Worm (Caenorhabditis elegans): ENCODE results near the gene ced-13.

The ced-13 gene

DNA sequence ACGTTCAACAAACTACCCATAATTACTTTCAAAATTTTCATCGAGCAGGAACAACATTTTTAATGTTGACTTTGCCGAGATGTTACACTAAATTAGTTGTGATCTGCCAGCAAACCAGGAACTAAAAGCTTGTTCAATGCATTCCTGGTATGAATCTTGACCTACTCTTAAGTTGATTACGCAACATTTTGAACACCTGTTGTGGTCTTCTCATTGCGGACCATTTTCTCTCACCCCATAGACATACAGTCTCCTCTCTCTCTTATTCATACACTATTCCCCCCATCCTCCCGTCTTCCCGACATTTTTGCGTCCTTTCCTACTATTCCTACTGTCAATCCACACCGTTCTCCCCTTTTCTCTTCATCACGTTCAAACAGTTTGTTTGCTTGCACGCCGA, 26.0 kb downstream of the ced-13 start:
- TF ChIP-seq lin-32 (GFP tag; optimal IDR thresholded peaks at IDR 0.05) (peak; percentile 8), unc-39 (tag; optimal IDR thresholded peaks at IDR 0.05) (no peak), lsy-2 (tag; optimal IDR thresholded peaks at IDR 0.05) (no peak), cnd-1 (tag; optimal IDR thresholded peaks at IDR 0.05) (peak; percentile 65), nhr-28 (tag; optimal IDR thresholded peaks at IDR 0.05) (no peak), tbx-8 (GFP tag; optimal IDR thresholded peaks at IDR 0.05) (no peak), mls-2 (tag; optimal IDR thresholded peaks at IDR 0.05) (no peak), lin-13 (tag; optimal IDR thresholded peaks at IDR 0.05) (no peak), snpc-4 (tag; optimal IDR thresholded peaks at IDR 0.05) (no peak), hlh-1 (tag; optimal IDR thresholded peaks at IDR 0.05) (peak; percentile 51), zip-8 (tag; optimal IDR thresholded peaks at IDR 0.05) (peak; percentile 92), elt-1 (tag; optimal IDR thresholded peaks at IDR 0.05; ENCODE audit: borderline replicate concordance, insufficient read depth) (no peak), ztf-11 (tag; optimal IDR thresholded peaks at IDR 0.05) (no peak), bed-3 (GFP tag; optimal IDR thresholded peaks at IDR 0.05) (no peak)

DNA sequence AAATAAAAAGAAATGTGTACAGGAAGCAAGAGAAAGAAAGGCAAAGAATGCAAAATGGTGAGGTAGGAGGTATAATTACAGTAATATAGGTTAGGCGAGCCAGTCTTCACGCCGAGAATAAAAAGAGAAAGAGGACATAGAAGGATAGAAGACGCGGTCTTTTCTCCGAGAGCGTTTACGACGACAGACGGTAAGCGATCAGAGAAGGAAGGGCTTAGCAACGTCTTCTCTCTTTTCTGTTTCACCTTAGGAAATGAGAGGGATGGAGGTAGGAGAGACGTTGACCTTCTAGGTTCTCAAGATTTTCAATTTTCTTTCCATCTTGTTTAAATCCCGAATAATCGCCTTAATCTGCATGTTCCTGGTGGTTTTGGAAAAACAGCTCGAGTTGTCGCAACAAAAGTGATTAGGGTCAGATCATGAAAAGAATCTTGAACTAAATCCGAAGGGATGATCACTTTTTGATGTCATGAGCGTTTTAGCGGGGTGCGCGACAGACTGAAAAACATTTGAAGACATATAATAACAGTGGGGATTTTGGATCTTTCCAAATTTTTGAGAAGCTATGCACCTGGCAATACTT, 28.4 kb downstream of the ced-13 start, which contains the start of gene cutl-29:
Gene cutl-29 (minus strand): TSS at position 51 of the 583 bp plus-strand sequence.
- TF ChIP-seq mab-5 (tag; optimal IDR thresholded peaks at IDR 0.05) = no peak
- TF ChIP-seq zip-8 (tag; optimal IDR thresholded peaks at IDR 0.05) = no peak
- no peak for TF ChIP-seq pha-4 (tag; optimal IDR thresholded peaks at IDR 0.05)
- TF ChIP-seq lin-32 (GFP tag; optimal IDR thresholded peaks at IDR 0.05) = no peak
- TF ChIP-seq blmp-1 (tag; optimal IDR thresholded peaks at IDR 0.05) = no peak
- no peak for TF ChIP-seq nhr-28 (tag; optimal IDR thresholded peaks at IDR 0.05)
- TF ChIP-seq sptf-1 (tag; optimal IDR thresholded peaks at IDR 0.05) = no peak
- no peak for TF ChIP-seq flh-1 (GFP tag; optimal IDR thresholded peaks at IDR 0.05)
- TF ChIP-seq cnd-1 (tag; optimal IDR thresholded peaks at IDR 0.05) = no peak
- TF ChIP-seq ceh-39 (tag; optimal IDR thresholded peaks at IDR 0.05) = no peak
- no peak for TF ChIP-seq nhr-76 (tag; optimal IDR thresholded peaks at IDR 0.05)
- no peak for TF ChIP-seq ztf-11 (tag; optimal IDR thresholded peaks at IDR 0.05)
- TF ChIP-seq M03D4.4 (tag; optimal IDR thresholded peaks at IDR 0.05) = no peak
- TF ChIP-seq elt-1 (tag; optimal IDR thresholded peaks at IDR 0.05; ENCODE audit: borderline replicate concordance, insufficient read depth) = no peak
- no peak for TF ChIP-seq tbx-8 (GFP tag; optimal IDR thresholded peaks at IDR 0.05)
- TF ChIP-seq snpc-4 (tag; optimal IDR thresholded peaks at IDR 0.05) = no peak
- no peak for TF ChIP-seq nhr-2 (tag; optimal IDR thresholded peaks at IDR 0.05)
- no peak for TF ChIP-seq unc-39 (tag; optimal IDR thresholded peaks at IDR 0.05)
- TF ChIP-seq lin-13 (tag; optimal IDR thresholded peaks at IDR 0.05) = no peak
- TF ChIP-seq ces-1 (GFP tag; optimal IDR thresholded peaks at IDR 0.05) = no peak

DNA sequence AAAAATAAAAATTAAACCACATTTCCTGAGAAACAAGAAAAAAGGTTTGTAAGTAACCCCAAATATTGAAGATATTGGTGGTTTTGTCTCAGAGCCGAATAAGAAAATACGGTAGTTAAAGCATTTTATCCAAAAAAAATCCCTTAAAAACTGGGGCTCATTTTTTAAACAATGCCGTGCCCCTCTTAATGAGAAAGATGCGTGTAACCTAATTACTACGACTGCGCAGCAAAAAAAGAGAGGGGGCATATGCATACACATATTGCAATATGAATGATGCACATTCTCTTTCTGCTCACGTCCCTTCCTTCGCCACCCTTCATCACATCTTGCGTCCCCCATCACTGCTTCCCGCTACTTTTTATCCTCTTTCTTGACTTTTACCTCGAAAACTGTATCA, 31.4 kb downstream of the ced-13 start:
- TF ChIP-seq lin-13 (tag; optimal IDR thresholded peaks at IDR 0.05) (no peak), ces-1 (GFP tag; optimal IDR thresholded peaks at IDR 0.05) (peak; percentile 79), elt-1 (tag; optimal IDR thresholded peaks at IDR 0.05; ENCODE audit: borderline replicate concordance, insufficient read depth) (no peak)

DNA sequence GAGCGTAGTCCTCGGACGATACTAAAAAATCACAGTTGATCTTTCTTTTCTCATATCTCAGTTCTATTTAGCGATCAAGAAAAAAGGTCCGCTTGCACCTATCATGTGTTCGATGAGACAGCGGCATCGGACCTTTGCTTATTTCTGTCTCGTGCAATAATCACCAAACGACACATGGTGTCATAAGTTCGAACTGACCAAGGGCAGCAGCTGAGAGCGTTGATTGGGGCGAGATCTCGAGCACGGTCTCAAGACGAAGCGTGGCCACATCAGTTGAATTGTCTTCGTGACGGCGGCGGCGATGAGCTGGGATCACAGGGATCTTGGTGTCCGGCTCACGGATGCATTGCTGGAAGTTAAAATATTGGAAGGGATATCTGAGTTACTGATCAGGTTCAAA, 36.7 kb downstream of the ced-13 start:
- TF ChIP-seq ceh-83 (GFP tag; optimal IDR thresholded peaks at IDR 0.05) (no peak), hlh-1 (tag; optimal IDR thresholded peaks at IDR 0.05) (peak; percentile 30), mep-1 (tag; optimal IDR thresholded peaks at IDR 0.05) (no peak), ceh-39 (tag; optimal IDR thresholded peaks at IDR 0.05) (no peak)

DNA sequence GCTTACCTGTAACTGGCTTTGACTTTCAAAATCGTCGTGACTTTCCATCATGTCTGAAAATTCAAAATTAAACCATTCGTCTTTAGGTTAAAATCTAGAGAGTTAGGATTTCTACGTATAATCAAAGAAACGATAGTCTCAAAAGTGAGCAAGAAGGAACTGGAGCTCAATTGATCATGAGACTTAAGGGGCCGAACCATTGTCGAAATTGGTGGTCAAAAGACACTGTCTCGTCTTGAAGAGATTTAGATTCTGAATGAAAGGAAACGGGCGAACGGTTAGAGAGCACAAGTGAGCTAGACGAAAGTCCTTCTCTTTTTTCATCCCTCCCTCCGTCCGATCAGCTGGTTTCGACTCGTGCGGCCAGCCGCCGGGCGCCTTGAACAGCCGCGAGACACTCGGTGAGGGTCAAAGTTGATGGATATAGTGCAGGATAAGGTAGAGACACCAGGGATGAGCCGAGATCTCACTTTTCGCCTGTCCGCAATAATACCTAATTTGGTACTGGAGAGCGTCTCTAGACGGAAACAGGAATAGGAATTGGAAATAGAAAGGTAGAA, 38.2 kb downstream of the ced-13 start, which contains the start of gene M60.7:
Gene M60.7 (minus strand): TSS at position 51 of the 560 bp plus-strand sequence.
- TF ChIP-seq cnd-1 (tag; optimal IDR thresholded peaks at IDR 0.05) = no peak
- TF ChIP-seq tbx-8 (GFP tag; optimal IDR thresholded peaks at IDR 0.05) = no peak
- TF ChIP-seq flh-1 (GFP tag; optimal IDR thresholded peaks at IDR 0.05) = no peak
- no peak for TF ChIP-seq mep-1 (tag; optimal IDR thresholded peaks at IDR 0.05)
- no peak for TF ChIP-seq ceh-83 (GFP tag; optimal IDR thresholded peaks at IDR 0.05)
- no peak for TF ChIP-seq nhr-2 (tag; optimal IDR thresholded peaks at IDR 0.05)
- no peak for TF ChIP-seq mab-5 (tag; optimal IDR thresholded peaks at IDR 0.05)
- TF ChIP-seq sptf-1 (tag; optimal IDR thresholded peaks at IDR 0.05) = no peak
- no peak for TF ChIP-seq pha-4 (tag; optimal IDR thresholded peaks at IDR 0.05)

DNA sequence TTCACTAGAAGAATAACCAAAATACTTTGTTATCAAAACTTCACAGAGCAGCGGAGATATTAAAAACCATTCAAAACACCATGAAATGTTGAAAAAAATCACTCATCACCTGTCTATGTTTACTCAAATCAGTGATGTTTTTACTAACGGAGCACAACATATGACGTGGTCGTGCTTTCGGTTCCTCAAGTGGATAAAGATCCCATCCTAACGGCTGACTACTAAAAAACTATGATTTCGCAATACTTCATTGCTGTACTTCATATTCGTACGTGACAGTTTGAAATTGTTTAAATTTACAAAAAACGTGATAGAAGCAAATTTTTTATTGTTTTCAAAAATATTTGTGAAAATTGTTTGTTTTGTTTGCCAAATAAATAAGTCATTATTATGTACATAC, 41.8 kb downstream of the ced-13 start:
- TF ChIP-seq unc-120 (tag; optimal IDR thresholded peaks at IDR 0.05; ENCODE audit: poor library complexity, severe bottlenecking) = no peak
- TF ChIP-seq ceh-43 (GFP tag; optimal IDR thresholded peaks at IDR 0.05) = no peak
- no peak for TF ChIP-seq sptf-1 (tag; optimal IDR thresholded peaks at IDR 0.05)
- TF ChIP-seq lin-13 (tag; optimal IDR thresholded peaks at IDR 0.05) = no peak
- no peak for TF ChIP-seq ceh-39 (tag; optimal IDR thresholded peaks at IDR 0.05)
- no peak for TF ChIP-seq lin-32 (GFP tag; optimal IDR thresholded peaks at IDR 0.05)
- no peak for TF ChIP-seq unc-62 (GFP tag; optimal IDR thresholded peaks at IDR 0.05)
- no peak for TF ChIP-seq ceh-83 (GFP tag; optimal IDR thresholded peaks at IDR 0.05)
- TF ChIP-seq mls-2 (tag; optimal IDR thresholded peaks at IDR 0.05) = no peak
- TF ChIP-seq hlh-1 (tag; optimal IDR thresholded peaks at IDR 0.05) = no peak
- no peak for TF ChIP-seq mep-1 (tag; optimal IDR thresholded peaks at IDR 0.05)
- no peak for TF ChIP-seq elt-1 (tag; optimal IDR thresholded peaks at IDR 0.05; ENCODE audit: borderline replicate concordance, insufficient read depth)
- TF ChIP-seq mab-5 (tag; optimal IDR thresholded peaks at IDR 0.05) = no peak
- no peak for TF ChIP-seq pha-4 (tag; optimal IDR thresholded peaks at IDR 0.05)
